Fruit fly (Drosophila melanogaster): ENCODE measurements around the gene fipi.

The fipi gene

dm6 chr2L:4806109-4806508, 12.3 kb upstream of the fipi start (continued):
- TF ChIP-seq nmo (GFP tag; optimal IDR thresholded peaks at IDR 0.05), result peak; percentile 25
- TF ChIP-seq nerfin-1 (tag; optimal IDR thresholded peaks at IDR 0.05), result no peak
- TF ChIP-seq CG15514 (GFP tag; optimal IDR thresholded peaks at IDR 0.05), result no peak
- no peak for TF ChIP-seq Scr (GFP tag; IDR thresholded peaks at IDR 0.05; ENCODE audit: partially characterized antibody)
- no peak for TF ChIP-seq lov (optimal IDR thresholded peaks at IDR 0.05)
- no peak for TF ChIP-seq lov (GFP tag; IDR thresholded peaks at IDR 0.05)
- TF ChIP-seq YL-1 (GFP tag; optimal IDR thresholded peaks at IDR 0.05), result no peak
- 0 out of 2 replicates have a peak, but pooled peaks have one; percentile 27 for TF ChIP-seq seq (GFP tag; IDR thresholded peaks at IDR 0.05)
- no peak for TF ChIP-seq Doc2 (GFP tag; IDR thresholded peaks at IDR 0.05)
- TF ChIP-seq Ada2b (GFP tag; IDR thresholded peaks at IDR 0.05), result peak; percentile 60; the same call in 1 of the 2 replicates
- no peak for TF ChIP-seq CG17361 (GFP tag; IDR thresholded peaks at IDR 0.05)
- no peak for TF ChIP-seq lilli (GFP tag; optimal IDR thresholded peaks at IDR 0.05)
- TF ChIP-seq ttk (GFP tag; IDR thresholded peaks at IDR 0.05), result peak; percentile 34; the same call in 1 of the 2 replicates
- TF ChIP-seq trh (GFP tag; optimal IDR thresholded peaks at IDR 0.05), result no peak
- no peak for TF ChIP-seq Sin3A (optimal IDR thresholded peaks at IDR 0.05)
- no peak for TF ChIP-seq CG10209 (GFP tag; optimal IDR thresholded peaks at IDR 0.05)
- TF ChIP-seq gcm (GFP tag; optimal IDR thresholded peaks at IDR 0.05), result no peak
- 0 out of 2 replicates have a peak, but pooled peaks have one; percentile 62 for TF ChIP-seq HLH3B (GFP tag; IDR thresholded peaks at IDR 0.05)
- 0 out of 2 replicates have a peak, but pooled peaks have one; percentile 21 for TF ChIP-seq CG17328 (GFP tag; IDR thresholded peaks at IDR 0.05)
- peak; percentile 19 for TF ChIP-seq az2 (GFP tag; optimal IDR thresholded peaks at IDR 0.05)
- TF ChIP-seq CG10147 (GFP tag; optimal IDR thresholded peaks at IDR 0.05), result no peak
- TF ChIP-seq corto (GFP tag; optimal IDR thresholded peaks at IDR 0.05), result no peak
- no peak for TF ChIP-seq CG34422 (GFP tag; IDR thresholded peaks at IDR 0.05)
- TF ChIP-seq Gug (GFP tag; IDR thresholded peaks at IDR 0.05), result no peak
- 0 out of 3 replicates have a peak, but pooled peaks have one; percentile 10 for TF ChIP-seq Mrtf (GFP tag; IDR thresholded peaks at IDR 0.05)
- no peak for TF ChIP-seq CG17385 (GFP tag; optimal IDR thresholded peaks at IDR 0.05)
- TF ChIP-seq odd (GFP tag; optimal IDR thresholded peaks at IDR 0.05), result no peak
- no peak for TF ChIP-seq luna (GFP tag; optimal IDR thresholded peaks at IDR 0.05)
- TF ChIP-seq zfh2 (GFP tag; optimal IDR thresholded peaks at IDR 0.05), result no peak
- TF ChIP-seq TFAM (GFP tag; optimal IDR thresholded peaks at IDR 0.05), result no peak
- no peak for TF ChIP-seq CG11085 (GFP tag; IDR thresholded peaks at IDR 0.05)
- TF ChIP-seq hbn (GFP tag; IDR thresholded peaks at IDR 0.05; ENCODE audit: partially characterized antibody), result no peak
- no peak for TF ChIP-seq Drgx (GFP tag; IDR thresholded peaks at IDR 0.05)
- TF ChIP-seq sisA (GFP tag; IDR thresholded peaks at IDR 0.05), result peak; percentile 33; the same call in 1 of the 2 replicates
- TF ChIP-seq salm (tag; optimal IDR thresholded peaks at IDR 0.05), result no peak
- peak; percentile 12; the same call in 1 of the 2 replicates for TF ChIP-seq E2f2 (GFP tag; IDR thresholded peaks at IDR 0.05)
- TF ChIP-seq ac (GFP tag; optimal IDR thresholded peaks at IDR 0.05), result no peak
- no peak for TF ChIP-seq CG33213 (GFP tag; optimal IDR thresholded peaks at IDR 0.05)
- TF ChIP-seq CG10274 (GFP tag; optimal IDR thresholded peaks at IDR 0.05), result no peak
- peak; percentile 32 for TF ChIP-seq NfI (GFP tag; optimal IDR thresholded peaks at IDR 0.05)
- peak; percentile 42; the same call in 1 of the 2 replicates for TF ChIP-seq bowl (GFP tag; IDR thresholded peaks at IDR 0.05)
- peak; percentile 1 for TF ChIP-seq CG12391 (tag; optimal IDR thresholded peaks at IDR 0.05)
- TF ChIP-seq stc (GFP tag; IDR thresholded peaks at IDR 0.05), result peak; percentile 12; the same call in 1 of the 2 replicates
- TF ChIP-seq CG11504 (tag; optimal IDR thresholded peaks at IDR 0.05), result peak; percentile 73
- no peak for TF ChIP-seq MTF-1 (GFP tag; optimal IDR thresholded peaks at IDR 0.05; ENCODE audit: borderline replicate concordance)
- TF ChIP-seq NC2α (GFP tag; optimal IDR thresholded peaks at IDR 0.05), result no peak
- no peak for TF ChIP-seq CG8359 (GFP tag; optimal IDR thresholded peaks at IDR 0.05; ENCODE audit: borderline replicate concordance)
- no peak for TF ChIP-seq ham (GFP tag; IDR thresholded peaks at IDR 0.05)
- peak; percentile 82 for TF ChIP-seq vvl (GFP tag; IDR thresholded peaks at IDR 0.05)
- TF ChIP-seq CG10431 (GFP tag; optimal IDR thresholded peaks at IDR 0.05), result no peak
- no peak for TF ChIP-seq toy (GFP tag; IDR thresholded peaks at IDR 0.05)
- no peak for TF ChIP-seq ssp (GFP tag; IDR thresholded peaks at IDR 0.05)
